Fruit fly (Drosophila melanogaster) whole organism, embryonic: ENCODE measurements around the gene Sgsh.

ENCODE experiments used
- CG10267 ChIP-seq: fragments of 200-800 bp; sonication (Bioruptor generic); optimal IDR thresholded peaks from 2 replicates; lab custom pipeline; 2018; ENCODE audit warnings: missing biosample characterization, mild to moderate bottlenecking, missing genetic modification characterization, moderate library complexity
- CG10462 ChIP-seq: fragments of 200-800 bp; sonication (Bioruptor generic); optimal IDR thresholded peaks from 2 replicates; lab custom pipeline; 2016; ENCODE audit warnings: missing biosample characterization, missing genetic modification characterization
- CG11093 ChIP-seq: fragments of 200-800 bp; sonication (Bioruptor generic); IDR thresholded peaks from 3 replicates; pipeline ENCODE4 v1.3.6; 2022; ENCODE audit warnings: missing biosample characterization, missing genetic modification characterization
- CG11247 ChIP-seq: fragments of 200-800 bp; sonication (Bioruptor generic); IDR thresholded peaks from 2 replicates; pipeline ENCODE4 v1.3.6; 2022; ENCODE audit warnings: missing biosample characterization, missing genetic modification characterization
- CG11504 ChIP-seq: fragments of 200-800 bp; sonication (Bioruptor generic); optimal IDR thresholded peaks from 3 replicates; lab custom pipeline; 2019; ENCODE audit warnings: missing biosample characterization, mild to moderate bottlenecking, missing genetic modification characterization, moderate library complexity
- CG13894 ChIP-seq: fragments of 200-800 bp; sonication (Bioruptor generic); optimal IDR thresholded peaks from 3 replicates; lab custom pipeline; 2018; ENCODE audit warnings: missing biosample characterization, mild to moderate bottlenecking, missing genetic modification characterization, moderate library complexity
- CG1603 ChIP-seq: fragments of 200-800 bp; sonication (Bioruptor generic); optimal IDR thresholded peaks from 2 replicates; lab custom pipeline; 2019; ENCODE audit warnings: missing biosample characterization, mild to moderate bottlenecking, missing genetic modification characterization, moderate library complexity
- CG16815 ChIP-seq: fragments of 200-800 bp; sonication (Bioruptor generic); optimal IDR thresholded peaks from 3 replicates; lab custom pipeline; 2017; ENCODE audit warnings: missing biosample characterization, mild to moderate bottlenecking, missing genetic modification characterization
- CG1792 ChIP-seq: fragments of 200-800 bp; sonication (Bioruptor generic); optimal IDR thresholded peaks from 2 replicates; lab custom pipeline; 2016; ENCODE audit warnings: missing biosample characterization, missing genetic modification characterization
- CG18599 ChIP-seq: fragments of 200-800 bp; sonication (Bioruptor generic); optimal IDR thresholded peaks from 3 replicates; lab custom pipeline; 2017; ENCODE audit warnings: missing biosample characterization, missing genetic modification characterization, mild to moderate bottlenecking, moderate library complexity, missing genetic modification reagents
- CG2120 ChIP-seq: fragments of 200-800 bp; sonication (Bioruptor generic); optimal IDR thresholded peaks from 3 replicates; lab custom pipeline; 2016; ENCODE audit warnings: missing biosample characterization, missing genetic modification characterization
- CG2199 ChIP-seq: fragments of 200-800 bp; sonication (Bioruptor generic); IDR thresholded peaks from 3 replicates; pipeline ENCODE4 v1.3.6; 2022; ENCODE audit warnings: missing biosample characterization, missing genetic modification characterization
- CG2202 ChIP-seq: fragments of 200-800 bp; sonication (Bioruptor generic); optimal IDR thresholded peaks from 2 replicates; lab custom pipeline; 2018; ENCODE audit warnings: missing biosample characterization, mild to moderate bottlenecking, missing genetic modification characterization
- CG30431 ChIP-seq: fragments of 200-800 bp; sonication (Bioruptor generic); optimal IDR thresholded peaks from 2 replicates; lab custom pipeline; 2017; ENCODE audit warnings: missing biosample characterization, missing genetic modification characterization
- CG31365 ChIP-seq: fragments of 200-800 bp; sonication (Bioruptor generic); optimal IDR thresholded peaks from 2 replicates; lab custom pipeline; 2018; ENCODE audit warnings: missing biosample characterization, mild to moderate bottlenecking, missing genetic modification characterization
- CG3163 ChIP-seq: fragments of 200-800 bp; sonication (Bioruptor generic); optimal IDR thresholded peaks from 3 replicates; lab custom pipeline; 2016; ENCODE audit warnings: missing biosample characterization, missing genetic modification characterization
- CG4707 ChIP-seq: fragments of 200-800 bp; sonication (Bioruptor generic); optimal IDR thresholded peaks from 2 replicates; lab custom pipeline; 2018; ENCODE audit warnings: missing biosample characterization, mild to moderate bottlenecking, missing genetic modification characterization, moderate library complexity
- CG6175 ChIP-seq: fragments of 200-800 bp; sonication (Bioruptor generic); IDR thresholded peaks from 3 replicates; pipeline ENCODE4 v1.3.6; 2022; ENCODE audit warnings: missing biosample characterization, missing genetic modification characterization
- CG6689 ChIP-seq: fragments of 200-800 bp; sonication (Bioruptor generic); IDR thresholded peaks from 2 replicates; pipeline ENCODE4 v1.3.6; 2022; ENCODE audit warnings: missing biosample characterization, missing genetic modification characterization
- CG8281 ChIP-seq: fragments of 200-800 bp; sonication (Bioruptor generic); optimal IDR thresholded peaks from 2 replicates; lab custom pipeline; 2018; ENCODE audit warnings: missing biosample characterization, mild to moderate bottlenecking, missing genetic modification characterization, moderate library complexity
- CG8478 ChIP-seq: fragments of >200 bp; optimal IDR thresholded peaks from 2 replicates; lab custom pipeline; 2018
- D19B ChIP-seq: fragments of 200-800 bp; sonication (Bioruptor generic); optimal IDR thresholded peaks from 2 replicates; lab custom pipeline; 2017; ENCODE audit warnings: missing biosample characterization, mild to moderate bottlenecking, missing genetic modification characterization
- Dbx ChIP-seq: fragments of 200-800 bp; sonication (Bioruptor generic); IDR thresholded peaks from 3 replicates; pipeline ENCODE4 v1.3.6; 2022; ENCODE audit warnings: missing biosample characterization, missing genetic modification characterization
- Drgx ChIP-seq: fragments of 200-800 bp; sonication (Bioruptor generic); IDR thresholded peaks from 2 replicates; pipeline ENCODE4 v1.3.6; 2022; ENCODE audit warnings: missing biosample characterization, missing genetic modification characterization
- E2f1 ChIP-seq: fragments of 200-800 bp; sonication (Bioruptor generic); IDR thresholded peaks from 2 replicates; pipeline ENCODE4 v1.3.6; 2022; ENCODE audit warnings: missing biosample characterization, missing genetic modification characterization
- Ets65A ChIP-seq: fragments of 200-800 bp; sonication (Bioruptor generic); peaks from one replicate; lab custom pipeline; 2016; ENCODE audit warnings: missing biosample characterization, missing genetic modification characterization
- Ets97D ChIP-seq: fragments of 200-800 bp; sonication (Bioruptor generic); optimal IDR thresholded peaks from 3 replicates; lab custom pipeline; 2016; ENCODE audit warnings: missing biosample characterization, missing genetic modification characterization
- HmgD ChIP-seq: fragments of 200-800 bp; sonication (Bioruptor generic); optimal IDR thresholded peaks from 3 replicates; lab custom pipeline; 2016; ENCODE audit warnings: missing biosample characterization, missing genetic modification characterization
- Hmr ChIP-seq: fragments of 200-800 bp; sonication (Bioruptor generic); optimal IDR thresholded peaks from 3 replicates; lab custom pipeline; 2017; ENCODE audit warnings: mild to moderate bottlenecking, missing biosample characterization, missing genetic modification reagents, missing genetic modification characterization
- Hmx ChIP-seq: fragments of 200-800 bp; sonication (Bioruptor generic); optimal IDR thresholded peaks from 2 replicates; lab custom pipeline; 2016; ENCODE audit warnings: missing biosample characterization, missing genetic modification characterization
- Hsf ChIP-seq: fragments of 200-800 bp; sonication (Bioruptor generic); optimal IDR thresholded peaks from 3 replicates; lab custom pipeline; 2016; ENCODE audit warnings: missing biosample characterization, missing genetic modification characterization
- Lim3 ChIP-seq: fragments of 200-800 bp; sonication (Bioruptor generic); IDR thresholded peaks from 2 replicates; pipeline ENCODE4 v1.3.6; 2022; ENCODE audit warnings: missing biosample characterization, missing genetic modification characterization
- Lpt ChIP-seq: fragments of >200 bp; optimal IDR thresholded peaks from 2 replicates; lab custom pipeline; 2018; ENCODE audit warnings: missing biosample characterization, missing genetic modification characterization
- Med ChIP-seq: fragments of 200-800 bp; sonication (Bioruptor generic); peaks from one replicate; lab custom pipeline; 2016; ENCODE audit warnings: missing biosample characterization, missing genetic modification characterization, mild to moderate bottlenecking, inconsistent platforms, moderate library complexity
- Six4 ChIP-seq: fragments of 200-800 bp; sonication (Bioruptor generic); optimal IDR thresholded peaks from 2 replicates; lab custom pipeline; 2016; ENCODE audit warnings: missing biosample characterization, missing genetic modification characterization
- Stat92E ChIP-seq, 3 experiments: fragments of >200 bp in 2 of 3; fragments of 200-800 bp in 1 of 3; sonication (Bioruptor generic) in 1 of 3; optimal IDR thresholded peaks; 2 replicates each; lab custom pipeline; 2017 to 2019; ENCODE audit warnings: missing biosample characterization in 3 of 3, missing genetic modification characterization in 3 of 3, mild to moderate bottlenecking in 1 of 3, moderate library complexity in 1 of 3
- Xrp1 ChIP-seq: fragments of 200-800 bp; sonication (Bioruptor generic); IDR thresholded peaks from 2 replicates; pipeline ENCODE4 v1.3.6; 2022; ENCODE audit warnings: missing biosample characterization, missing genetic modification characterization
- crol ChIP-seq: fragments of 200-800 bp; sonication (Bioruptor generic); IDR thresholded peaks from 2 replicates; pipeline ENCODE4 v1.3.6; 2022; ENCODE audit warnings: missing biosample characterization, missing genetic modification characterization
- cwo ChIP-seq: fragments of 200-800 bp; sonication (Bioruptor generic); optimal IDR thresholded peaks from 3 replicates; lab custom pipeline; 2017; ENCODE audit warnings: missing biosample characterization, missing genetic modification characterization, mild to moderate bottlenecking, moderate library complexity, missing genetic modification reagents
- dan ChIP-seq: fragments of 200-800 bp; sonication (Bioruptor generic); IDR thresholded peaks from 2 replicates; pipeline ENCODE4 v1.3.6; 2022; ENCODE audit warnings: missing biosample characterization, missing genetic modification characterization
- dpn ChIP-seq, 2 experiments: fragments of 200-800 bp; sonication (Bioruptor generic); optimal IDR thresholded peaks; 3 replicates each; lab custom pipeline; 2016; ENCODE audit warnings: missing biosample characterization in 2 of 2, missing genetic modification characterization in 2 of 2
- fd102C ChIP-seq: fragments of 200-800 bp; sonication (Bioruptor generic); optimal IDR thresholded peaks from 2 replicates; lab custom pipeline; 2018; ENCODE audit warnings: missing biosample characterization, mild to moderate bottlenecking, missing genetic modification characterization, moderate library complexity
- fu2 ChIP-seq: fragments of 200-800 bp; sonication (Bioruptor generic); optimal IDR thresholded peaks from 2 replicates; lab custom pipeline; 2016; ENCODE audit warnings: missing biosample characterization, missing genetic modification characterization
- lab ChIP-seq: fragments of 200-800 bp; sonication (Bioruptor generic); optimal IDR thresholded peaks from 3 replicates; lab custom pipeline; 2017; ENCODE audit warnings: missing biosample characterization, missing genetic modification characterization, mild to moderate bottlenecking, moderate library complexity, missing genetic modification reagents
- mam ChIP-seq: fragments of 200-800 bp; sonication (Bioruptor generic); optimal IDR thresholded peaks from 3 replicates; lab custom pipeline; 2016; ENCODE audit warnings: missing biosample characterization, missing genetic modification characterization
- pum ChIP-seq: fragments of 200-800 bp; sonication (Bioruptor generic); optimal IDR thresholded peaks from 2 replicates; lab custom pipeline; 2016; ENCODE audit warnings: missing biosample characterization, missing genetic modification characterization
- ro ChIP-seq: fragments of 200-800 bp; sonication (Bioruptor generic); IDR thresholded peaks from 2 replicates; pipeline ENCODE4 v1.3.6; 2022; ENCODE audit warnings: missing biosample characterization, missing genetic modification characterization
- sisA ChIP-seq: fragments of 200-800 bp; sonication (Bioruptor generic); IDR thresholded peaks from 2 replicates; pipeline ENCODE4 v1.3.6; 2022; ENCODE audit warnings: missing biosample characterization, missing genetic modification characterization
- sna ChIP-seq: fragments of 200-800 bp; sonication (Bioruptor generic); IDR thresholded peaks from 2 replicates; pipeline ENCODE4 v1.3.6; 2022; ENCODE audit warnings: missing biosample characterization, missing genetic modification characterization; ENCODE audit not compliant: partially characterized antibody
- toy ChIP-seq: fragments of 200-800 bp; sonication (Bioruptor generic); IDR thresholded peaks from 2 replicates; pipeline ENCODE4 v1.3.6; 2022; ENCODE audit warnings: missing biosample characterization, missing genetic modification characterization
- tup ChIP-seq: fragments of 200-800 bp; sonication (Bioruptor generic); optimal IDR thresholded peaks from 2 replicates; lab custom pipeline; 2016; ENCODE audit warnings: missing biosample characterization, mild to moderate bottlenecking, missing genetic modification characterization, moderate library complexity

Sgsh gene

dm6 chr3R:18915644-18916194 is 3.0 kb upstream of the Sgsh start (continued):
- TF ChIP-seq sna (0 out of 2 replicates have a peak, but pooled peaks have one; percentile 20), CG2199 (GFP tag; lab: Robert Waterston, UW) (peak; percentile 55; the same call in 1 of the 3 replicates), CG11247 (no peak), CG31365 (tag; lab: Kevin White, UChicago) (no peak), HmgD (no peak), CG8478 (no peak), fd102C (GFP tag; lab: Kevin White, UChicago) (no peak), Med (peak; percentile 35), CG1792 (no peak), dpn (GFP tag; optimal IDR thresholded peaks at IDR 0.05; lab: Kevin White, UChicago) (no peak), pum (GFP tag; lab: Kevin White, UChicago) (no peak), CG16815 (no peak), Six4 (GFP tag; lab: Kevin White, UChicago) (no peak), Lpt (no peak), CG10267 (tag; lab: Kevin White, UChicago) (no peak), Stat92E (GFP tag; optimal IDR thresholded peaks at IDR 0.05; lab: Kevin White, UChicago) (peak in 1 of 3 experiments; percentile 53), toy (GFP tag; lab: Robert Waterston, UW) (no peak), CG3163 (GFP tag; lab: Kevin White, UChicago) (no peak), fu2 (GFP tag; lab: Kevin White, UChicago) (no peak), CG11093 (GFP tag; lab: Robert Waterston, UW) (no peak), CG2202 (tag; lab: Kevin White, UChicago) (no peak), ro (no peak), Hmx (no peak), D19B (GFP tag; lab: Kevin White, UChicago) (peak; percentile 46), CG10462 (no peak), CG4707 (GFP tag; lab: Kevin White, UChicago) (no peak), Hmr (GFP tag; lab: Kevin White, UChicago) (no peak), sisA (GFP tag; lab: Robert Waterston, UW) (no peak), Lim3 (GFP tag; lab: Robert Waterston, UW) (no peak), tup (GFP tag; lab: Kevin White, UChicago) (no peak)

- TF ChIP-seq crol (GFP tag; lab: Robert Waterston, UW) (peak; percentile 42; the same call in 1 of the 2 replicates), cwo (GFP tag; lab: Kevin White, UChicago) (peak; percentile 41), CG11504 (tag; lab: Kevin White, UChicago) (peak; percentile 93), Ets97D (no peak), Ets65A (peak; percentile 60), E2f1 (GFP tag; lab: Robert Waterston, UW) (no peak), dan (GFP tag; lab: Robert Waterston, UW) (no peak), CG2120 (peak; percentile 40), mam (peak; percentile 46), CG18599 (GFP tag; lab: Kevin White, UChicago) (peak; percentile 13), CG6175 (peak; percentile 58; the same call in 1 of the 3 replicates), CG13894 (tag; lab: Kevin White, UChicago) (peak; percentile 5), CG6689 (GFP tag; lab: Robert Waterston, UW) (peak; percentile 40; the same call in 1 of the 2 replicates), Xrp1 (GFP tag; lab: Robert Waterston, UW) (peak; percentile 40; the same call in 1 of the 2 replicates), CG30431 (GFP tag; lab: Kevin White, UChicago) (no peak), Dbx (GFP tag; lab: Robert Waterston, UW) (peak; percentile 44; the same call in 1 of the 3 replicates), Hsf (peak; percentile 17), CG1603 (tag; lab: Kevin White, UChicago) (peak; percentile 5), Drgx (peak; percentile 58; the same call in 1 of the 2 replicates), CG8281 (tag; lab: Kevin White, UChicago) (no peak), lab (GFP tag; lab: Kevin White, UChicago) (peak; percentile 43)
Measured at dm6 chr3R:18914594-18915275, 2.0 kb upstream of the Sgsh start, which contains the start of gene Xrp1. Xrp1 (plus strand) TSS chr3R:18914968.
